Worm (Caenorhabditis elegans) whole organism, L1 larva: ENCODE measurements around the gene rpn-2.

Experiments
- C34B4.2 ChIP-seq: sonication (generic microtip); optimal IDR thresholded peaks from 2 replicates; lab custom pipeline; 2017; ENCODE audit warnings: mild to moderate bottlenecking, missing genetic modification characterization, missing compliant biosample characterization
- aha-1 ChIP-seq: fragments of 150-350 bp; optimal IDR thresholded peaks from 2 replicates; lab custom pipeline; 2014; ENCODE audit warnings: missing biosample characterization, missing genetic modification characterization
- blmp-1 ChIP-seq: fragments of 150-350 bp; optimal IDR thresholded peaks from 2 replicates; lab custom pipeline; 2014; ENCODE audit warnings: missing biosample characterization, missing genetic modification characterization
- ces-1 ChIP-seq: fragments of 150-350 bp; optimal IDR thresholded peaks from 2 replicates; lab custom pipeline; 2014; ENCODE audit warnings: missing biosample characterization, missing genetic modification reagents, missing genetic modification characterization
- dsc-1 ChIP-seq: sonication (generic microtip); optimal IDR thresholded peaks from 2 replicates; lab custom pipeline; 2016; ENCODE audit warnings: mild to moderate bottlenecking, missing genetic modification characterization, missing compliant biosample characterization
- efl-1 ChIP-seq, 4 experiments: fragments of 150-350 bp; optimal IDR thresholded peaks in 3 of 4; peaks in 1 of 4; 1 replicate in 1 of 4; 2 replicates in 3 of 4; lab custom pipeline; 2014; ENCODE audit warnings: missing biosample characterization in 2 of 4, missing genetic modification characterization in 2 of 4, missing genetic modification reagents in 2 of 4
- egl-27 ChIP-seq, 2 experiments: fragments of 150-350 bp in 1 of 2; sonication (generic microtip); optimal IDR thresholded peaks; 3 replicates each; lab custom pipeline; 2017 to 2018; ENCODE audit warnings: missing biosample characterization in 2 of 2, missing genetic modification characterization in 2 of 2, missing genetic modification reagents in 2 of 2
- elt-2 ChIP-seq: sonication (generic microtip); optimal IDR thresholded peaks from 2 replicates; lab custom pipeline; 2016; ENCODE audit warnings: missing genetic modification characterization, mild to moderate bottlenecking, inconsistent platforms, missing compliant biosample characterization, missing genetic modification reagents
- elt-3 ChIP-seq, 6 experiments: fragments of 150-350 bp in 1 of 6; sonication (generic microtip); optimal IDR thresholded peaks; 2 replicates each; lab custom pipeline; 2017 to 2018; ENCODE audit warnings: missing biosample characterization in 6 of 6, missing genetic modification characterization in 6 of 6, inconsistent platforms in 1 of 6
- ets-5 ChIP-seq: fragments of 200-800 bp; sonication (Bioruptor generic); IDR thresholded peaks from 2 replicates; pipeline ENCODE4 v1.3.6; 2022; ENCODE audit warnings: missing genetic modification characterization, missing compliant biosample characterization
- fkh-10 ChIP-seq: sonication (generic microtip); optimal IDR thresholded peaks from 2 replicates; lab custom pipeline; 2017; ENCODE audit warnings: missing biosample characterization, missing genetic modification reagents, missing genetic modification characterization
- fkh-8 ChIP-seq: sonication (generic microtip); optimal IDR thresholded peaks from 2 replicates; lab custom pipeline; 2016; ENCODE audit warnings: mild to moderate bottlenecking, missing genetic modification characterization, missing compliant biosample characterization
- grh-1 ChIP-seq: fragments of 200-800 bp; sonication (Bioruptor generic); IDR thresholded peaks from 2 replicates; pipeline ENCODE4 v1.3.6; 2022; ENCODE audit warnings: missing genetic modification reagents, missing genetic modification characterization, missing compliant biosample characterization
- hpl-2 ChIP-seq: fragments of 150-350 bp; optimal IDR thresholded peaks from 2 replicates; lab custom pipeline; 2014; ENCODE audit warnings: missing biosample characterization, missing genetic modification reagents, missing genetic modification characterization
- lin-14 ChIP-seq: fragments of 200-800 bp; sonication (Bioruptor generic); optimal IDR thresholded peaks from 2 replicates; lab custom pipeline; 2018; ENCODE audit warnings: mild to moderate bottlenecking, missing genetic modification characterization, moderate library complexity, missing compliant biosample characterization
- lin-35 ChIP-seq, 2 experiments: fragments of 150-350 bp; optimal IDR thresholded peaks; 2 replicates each; lab custom pipeline; 2014; ENCODE audit warnings: missing biosample characterization in 2 of 2, missing genetic modification characterization in 2 of 2, missing genetic modification reagents in 2 of 2
- lir-3 ChIP-seq: sonication (generic microtip); optimal IDR thresholded peaks from 2 replicates; lab custom pipeline; 2016; ENCODE audit warnings: mild to moderate bottlenecking, missing genetic modification characterization, moderate library complexity, missing compliant biosample characterization; ENCODE audit not compliant: poor library complexity
- lsy-2 ChIP-seq, 2 experiments: fragments of 150-350 bp; optimal IDR thresholded peaks; 2 replicates each; lab custom pipeline; 2014; ENCODE audit warnings: missing biosample characterization in 2 of 2, missing genetic modification characterization in 2 of 2
- mdl-1 ChIP-seq, 2 experiments: fragments of 150-350 bp; optimal IDR thresholded peaks; 2 replicates each; lab custom pipeline; 2014 to 2017; ENCODE audit warnings: missing biosample characterization in 2 of 2, missing genetic modification characterization in 2 of 2, inconsistent platforms in 1 of 2
- nhr-12 ChIP-seq: sonication (generic microtip); optimal IDR thresholded peaks from 2 replicates; lab custom pipeline; 2017; ENCODE audit warnings: missing biosample characterization, missing genetic modification characterization
- nhr-19 ChIP-seq: fragments of 200-800 bp; sonication (Bioruptor generic); conservative IDR thresholded peaks from 2 replicates; pipeline ENCODE4 v1.3.6; 2022; ENCODE audit warnings: missing genetic modification characterization, missing compliant biosample characterization
- nhr-237 ChIP-seq: fragments of 150-350 bp; optimal IDR thresholded peaks from 2 replicates; lab custom pipeline; 2014; ENCODE audit warnings: missing biosample characterization, missing genetic modification characterization
- nhr-71 ChIP-seq: sonication (generic microtip); optimal IDR thresholded peaks from 2 replicates; lab custom pipeline; 2016; ENCODE audit warnings: mild to moderate bottlenecking, missing genetic modification characterization, moderate library complexity, missing compliant biosample characterization
- nhr-76 ChIP-seq: sonication (generic microtip); optimal IDR thresholded peaks from 2 replicates; lab custom pipeline; 2017; ENCODE audit warnings: missing biosample characterization, missing genetic modification characterization
- nhr-77 ChIP-seq: fragments of 150-350 bp; optimal IDR thresholded peaks from 2 replicates; lab custom pipeline; 2014; ENCODE audit warnings: missing biosample characterization, missing genetic modification characterization
- pax-3 ChIP-seq: fragments of 200-800 bp; sonication (Bioruptor generic); optimal IDR thresholded peaks from 2 replicates; lab custom pipeline; 2018; ENCODE audit warnings: mild to moderate bottlenecking, missing genetic modification characterization, moderate library complexity, missing compliant biosample characterization
- rnt-1 ChIP-seq: sonication (generic microtip); optimal IDR thresholded peaks from 2 replicates; lab custom pipeline; 2016; ENCODE audit warnings: mild to moderate bottlenecking, missing genetic modification characterization, moderate library complexity, missing compliant biosample characterization
- skn-1 ChIP-seq: fragments of 150-350 bp; optimal IDR thresholded peaks from 2 replicates; lab custom pipeline; 2014; ENCODE audit warnings: missing biosample characterization, missing genetic modification characterization
- sptf-1 ChIP-seq: fragments of 150-350 bp; optimal IDR thresholded peaks from 2 replicates; lab custom pipeline; 2014; ENCODE audit warnings: missing biosample characterization, missing genetic modification characterization
- unc-130 ChIP-seq: fragments of 150-350 bp; optimal IDR thresholded peaks from 2 replicates; lab custom pipeline; 2017; ENCODE audit warnings: missing biosample characterization, missing genetic modification characterization, inconsistent platforms
- unc-86 ChIP-seq: sonication (generic microtip); optimal IDR thresholded peaks from 2 replicates; lab custom pipeline; 2016; ENCODE audit warnings: missing genetic modification characterization, missing compliant biosample characterization
- unc-98 ChIP-seq: fragments of 200-800 bp; sonication (Bioruptor generic); IDR thresholded peaks from 2 replicates; pipeline ENCODE4 v1.3.6; 2022; ENCODE audit warnings: missing genetic modification characterization, missing compliant biosample characterization
- vab-15 ChIP-seq: sonication (generic microtip); optimal IDR thresholded peaks from 2 replicates; lab custom pipeline; 2017; ENCODE audit warnings: missing genotype, mild to moderate bottlenecking, missing genetic modification characterization, missing compliant biosample characterization
- zag-1 ChIP-seq: fragments of 150-350 bp; optimal IDR thresholded peaks from 2 replicates; lab custom pipeline; 2014; ENCODE audit warnings: missing biosample characterization, missing genetic modification characterization

Gene rpn-2

ce11 chrIII:6215943-6216342, 17.0 kb downstream of the rpn-2 start (continued):
- TF ChIP-seq nhr-19 (GFP tag; lab: Robert Waterston, UW) (peak; percentile 67), mdl-1 (tag; optimal IDR thresholded peaks at IDR 0.05; lab: Kevin White, UChicago) (peak in 1 of 2 experiments; percentile 59), zag-1 (tag; lab: Kevin White, UChicago) (no peak), hpl-2 (GFP tag; lab: Kevin White, UChicago) (no peak), lir-3 (tag; lab: Kevin White, UChicago) (no peak), lin-14 (GFP tag; lab: Kevin White, UChicago) (no peak), elt-3 (tag; optimal IDR thresholded peaks at IDR 0.05; lab: Kevin White, UChicago) (peak in 1 of 6 experiments; percentile 72), skn-1 (no peak), efl-1 (optimal IDR thresholded peaks at IDR 0.05; lab: Kevin White, UChicago) (no peak), efl-1 (GFP tag; optimal IDR thresholded peaks at IDR 0.05 in 1 of 2; lab: Kevin White, UChicago) (no peak), rnt-1 (no peak)

ce11 chrIII:6216833-6217466, 18.0 kb downstream of the rpn-2 start, which contains the start of gene hot-4:
TSS of gene hot-4 (plus strand) at chrIII:6217416.
- TF ChIP-seq blmp-1 (tag; lab: Kevin White, UChicago), result peak; percentile 34
- TF ChIP-seq fkh-10 (GFP tag; lab: Kevin White, UChicago), result no peak
- TF ChIP-seq nhr-12 (tag; lab: Kevin White, UChicago), result no peak
- no peak for TF ChIP-seq grh-1
- no peak for TF ChIP-seq unc-130 (tag; lab: Kevin White, UChicago)
- no peak for TF ChIP-seq efl-1 (optimal IDR thresholded peaks at IDR 0.05; lab: Kevin White, UChicago)
- no peak for TF ChIP-seq efl-1 (GFP tag; optimal IDR thresholded peaks at IDR 0.05 in 1 of 2; lab: Kevin White, UChicago)

ce11 chrIII:6221403-6221802, 22.4 kb downstream of the rpn-2 start:
- TF ChIP-seq dsc-1 (tag; lab: Kevin White, UChicago) (no peak), lsy-2 (tag; optimal IDR thresholded peaks at IDR 0.05; lab: Kevin White, UChicago) (no peak), vab-15 (no peak), aha-1 (tag; lab: Kevin White, UChicago) (no peak), nhr-76 (tag; lab: Kevin White, UChicago) (no peak), ces-1 (GFP tag; lab: Kevin White, UChicago) (no peak), C34B4.2 (tag; lab: Kevin White, UChicago) (no peak), ets-5 (GFP tag; lab: Robert Waterston, UW) (no peak), lin-35 (GFP tag; optimal IDR thresholded peaks at IDR 0.05; lab: Kevin White, UChicago) (no peak), nhr-237 (tag; lab: Kevin White, UChicago) (no peak), elt-2 (tag; lab: Kevin White, UChicago) (no peak), unc-98 (no peak), pax-3 (tag; lab: Kevin White, UChicago) (no peak), fkh-8 (peak; percentile 57), sptf-1 (no peak), lir-3 (tag; lab: Kevin White, UChicago) (no peak), unc-86 (tag; lab: Kevin White, UChicago) (peak; percentile 5), lin-14 (GFP tag; lab: Kevin White, UChicago) (peak; percentile 30)

- TF ChIP-seq rnt-1, result peak; percentile 6
- peak; percentile 5 for TF ChIP-seq lin-14 (GFP tag; lab: Kevin White, UChicago)
- no peak for TF ChIP-seq egl-27 (tag; optimal IDR thresholded peaks at IDR 0.05; lab: Kevin White, UChicago)
- TF ChIP-seq nhr-77 (tag; lab: Kevin White, UChicago), result no peak
- TF ChIP-seq nhr-71 (tag; lab: Kevin White, UChicago), result peak; percentile 54
Measured at ce11 chrIII:6230870-6231269, 31.9 kb downstream of the rpn-2 start, which contains the start of gene esyt-2. TSS of gene esyt-2 (minus strand) at chrIII:6230970.
